Worm (Caenorhabditis elegans) whole organism, young adult: ENCODE data around the gene zmp-5.

Source experiments
- B0336.3 ChIP-seq: fragments of 200-800 bp; sonication (Bioruptor generic); IDR thresholded peaks from 2 replicates; pipeline ENCODE4 v1.3.6; 2022; ENCODE audit warnings: missing genetic modification characterization, missing compliant biosample characterization
- F22D6.2 ChIP-seq: sonication (generic microtip); optimal IDR thresholded peaks from 2 replicates; lab custom pipeline; 2016; ENCODE audit warnings: mild to moderate bottlenecking, missing genetic modification characterization, missing compliant biosample characterization
- F39B2.1 ChIP-seq: fragments of 200-800 bp; sonication (Bioruptor generic); IDR thresholded peaks from 2 replicates; pipeline ENCODE4 v1.3.6; 2022; ENCODE audit warnings: missing genetic modification reagents, missing genetic modification characterization, missing compliant biosample characterization
- K11D2.4 ChIP-seq: fragments of 200-800 bp; sonication (Bioruptor generic); IDR thresholded peaks from 2 replicates; pipeline ENCODE4 v1.3.6; 2022; ENCODE audit warnings: missing genetic modification reagents, missing genetic modification characterization, missing compliant biosample characterization
- ceh-79 ChIP-seq: sonication (generic microtip); optimal IDR thresholded peaks from 2 replicates; lab custom pipeline; 2017; ENCODE audit warnings: mild to moderate bottlenecking, missing genetic modification characterization, missing compliant biosample characterization
- hlh-26 ChIP-seq: fragments of 200-800 bp; sonication (Bioruptor generic); conservative IDR thresholded peaks from 2 replicates; pipeline ENCODE4 v1.3.6; 2022; ENCODE audit warnings: missing genetic modification reagents, missing genetic modification characterization, missing compliant biosample characterization
- madf-3 ChIP-seq: fragments of 200-800 bp; sonication (Bioruptor generic); IDR thresholded peaks from 2 replicates; pipeline ENCODE4 v1.3.6; 2022; ENCODE audit warnings: missing genetic modification reagents, missing genetic modification characterization, missing compliant biosample characterization
- nhr-179 ChIP-seq: sonication (generic microtip); optimal IDR thresholded peaks from 2 replicates; lab custom pipeline; 2016; ENCODE audit warnings: mild to moderate bottlenecking, missing genetic modification characterization, missing compliant biosample characterization

- TF ChIP-seq F39B2.1 (no peak), F22D6.2 (tag; lab: Kevin White, UChicago) (no peak), nhr-179 (tag; lab: Kevin White, UChicago) (no peak), ceh-79 (tag; lab: Kevin White, UChicago) (no peak), madf-3 (no peak), B0336.3 (GFP tag; lab: Robert Waterston, UW) (no peak), K11D2.4 (GFP tag; lab: Robert Waterston, UW) (no peak), hlh-26 (no peak)
Observed at ce11 chrX:12671638-12672290, 24.8 kb downstream of the zmp-5 start.
